Worm (Caenorhabditis elegans) whole organism, L1 larva: ENCODE data around the gene Y39A1A.9.
A peak's percentile ranks its signal among the peaks of the same experiment; 100 is the strongest.

Experiments
- C04F5.9 ChIP-seq: sonication (generic microtip); optimal IDR thresholded peaks from 2 replicates; lab custom pipeline; 2016; ENCODE audit warnings: missing genetic modification characterization, missing compliant biosample characterization
- C16A3.4 ChIP-seq: fragments of 150-350 bp; optimal IDR thresholded peaks from 2 replicates; lab custom pipeline; 2014; ENCODE audit warnings: missing biosample characterization, missing genetic modification characterization
- aly-2 ChIP-seq: fragments of 150-350 bp; optimal IDR thresholded peaks from 2 replicates; lab custom pipeline; 2014; ENCODE audit warnings: missing biosample characterization, missing genetic modification characterization
- ama-1 ChIP-seq: fragments of 150-350 bp; optimal IDR thresholded peaks from 2 replicates; lab custom pipeline; 2014
- ceh-82 ChIP-seq, 3 experiments: fragments of 150-350 bp in 1 of 3; sonication (generic microtip) in 2 of 3; optimal IDR thresholded peaks; 2 replicates each; lab custom pipeline; 2014 to 2017; ENCODE audit warnings: missing biosample characterization in 3 of 3, missing genetic modification characterization in 3 of 3
- ceh-90 ChIP-seq: sonication (generic microtip); optimal IDR thresholded peaks from 2 replicates; lab custom pipeline; 2016; ENCODE audit warnings: missing genetic modification characterization, missing compliant biosample characterization
- ces-1 ChIP-seq: fragments of 150-350 bp; optimal IDR thresholded peaks from 2 replicates; lab custom pipeline; 2014; ENCODE audit warnings: missing biosample characterization, missing genetic modification reagents, missing genetic modification characterization
- dpl-1 ChIP-seq, 3 experiments: fragments of 150-350 bp in 2 of 3; sonication (generic microtip) in 1 of 3; optimal IDR thresholded peaks; 2 replicates each; lab custom pipeline; 2014 to 2017; ENCODE audit warnings: missing biosample characterization in 3 of 3, missing genetic modification characterization in 3 of 3, missing genetic modification reagents in 3 of 3
- dsc-1 ChIP-seq: sonication (generic microtip); optimal IDR thresholded peaks from 2 replicates; lab custom pipeline; 2016; ENCODE audit warnings: mild to moderate bottlenecking, missing genetic modification characterization, missing compliant biosample characterization
- efl-1 ChIP-seq, 4 experiments: fragments of 150-350 bp; optimal IDR thresholded peaks in 3 of 4; peaks in 1 of 4; 1 replicate in 1 of 4; 2 replicates in 3 of 4; lab custom pipeline; 2014; ENCODE audit warnings: missing biosample characterization in 2 of 4, missing genetic modification characterization in 2 of 4, missing genetic modification reagents in 2 of 4
- efl-3 ChIP-seq: fragments of 200-800 bp; sonication (Bioruptor generic); optimal IDR thresholded peaks from 2 replicates; lab custom pipeline; 2018; ENCODE audit warnings: mild to moderate bottlenecking, missing genetic modification characterization, missing compliant biosample characterization
- egl-13 ChIP-seq: sonication (generic microtip); optimal IDR thresholded peaks from 2 replicates; lab custom pipeline; 2016; ENCODE audit warnings: missing genotype, missing genetic modification reagents, missing genetic modification characterization, missing compliant biosample characterization
- egl-27 ChIP-seq, 2 experiments: fragments of 150-350 bp in 1 of 2; sonication (generic microtip); optimal IDR thresholded peaks; 3 replicates each; lab custom pipeline; 2017 to 2018; ENCODE audit warnings: missing biosample characterization in 2 of 2, missing genetic modification characterization in 2 of 2, missing genetic modification reagents in 2 of 2
- elt-3 ChIP-seq, 6 experiments: fragments of 150-350 bp in 1 of 6; sonication (generic microtip); optimal IDR thresholded peaks; 2 replicates each; lab custom pipeline; 2017 to 2018; ENCODE audit warnings: missing biosample characterization in 6 of 6, missing genetic modification characterization in 6 of 6, inconsistent platforms in 1 of 6
- fkh-4 ChIP-seq: sonication (generic microtip); optimal IDR thresholded peaks from 2 replicates; lab custom pipeline; 2016; ENCODE audit warnings: missing compliant biosample characterization, missing genetic modification characterization, borderline replicate concordance
- fkh-8 ChIP-seq: sonication (generic microtip); optimal IDR thresholded peaks from 2 replicates; lab custom pipeline; 2016; ENCODE audit warnings: mild to moderate bottlenecking, missing genetic modification characterization, missing compliant biosample characterization
- fos-1 ChIP-seq: fragments of 150-350 bp; optimal IDR thresholded peaks from 2 replicates; lab custom pipeline; 2014; ENCODE audit warnings: missing biosample characterization, missing genetic modification characterization
- irx-1 ChIP-seq: sonication (generic microtip); optimal IDR thresholded peaks from 2 replicates; lab custom pipeline; 2016; ENCODE audit warnings: missing genetic modification characterization, missing compliant biosample characterization
- jun-1 ChIP-seq: fragments of 150-350 bp; optimal IDR thresholded peaks from 2 replicates; lab custom pipeline; 2014; ENCODE audit warnings: missing biosample characterization, missing genetic modification reagents, missing genetic modification characterization
- lin-13 ChIP-seq: fragments of 150-350 bp; optimal IDR thresholded peaks from 2 replicates; lab custom pipeline; 2014; ENCODE audit warnings: missing biosample characterization, missing genetic modification reagents, missing genetic modification characterization
- lin-14 ChIP-seq: fragments of 200-800 bp; sonication (Bioruptor generic); optimal IDR thresholded peaks from 2 replicates; lab custom pipeline; 2018; ENCODE audit warnings: mild to moderate bottlenecking, missing genetic modification characterization, moderate library complexity, missing compliant biosample characterization
- lin-15B ChIP-seq: fragments of 150-350 bp; sonication (generic microtip); optimal IDR thresholded peaks from 3 replicates; lab custom pipeline; 2014; ENCODE audit warnings: missing biosample characterization, missing genetic modification characterization
- lin-35 ChIP-seq, 2 experiments: fragments of 150-350 bp; optimal IDR thresholded peaks; 2 replicates each; lab custom pipeline; 2014; ENCODE audit warnings: missing biosample characterization in 2 of 2, missing genetic modification characterization in 2 of 2, missing genetic modification reagents in 2 of 2
- lir-3 ChIP-seq: sonication (generic microtip); optimal IDR thresholded peaks from 2 replicates; lab custom pipeline; 2016; ENCODE audit warnings: mild to moderate bottlenecking, missing genetic modification characterization, moderate library complexity, missing compliant biosample characterization; ENCODE audit not compliant: poor library complexity
- lsy-2 ChIP-seq, 2 experiments: fragments of 150-350 bp; optimal IDR thresholded peaks; 2 replicates each; lab custom pipeline; 2014; ENCODE audit warnings: missing biosample characterization in 2 of 2, missing genetic modification characterization in 2 of 2
- mdl-1 ChIP-seq, 2 experiments: fragments of 150-350 bp; optimal IDR thresholded peaks; 2 replicates each; lab custom pipeline; 2014 to 2017; ENCODE audit warnings: missing biosample characterization in 2 of 2, missing genetic modification characterization in 2 of 2, inconsistent platforms in 1 of 2
- mep-1 ChIP-seq: fragments of 150-350 bp; optimal IDR thresholded peaks from 2 replicates; lab custom pipeline; 2014; ENCODE audit warnings: missing biosample characterization, missing genetic modification characterization
- nhr-19 ChIP-seq: fragments of 200-800 bp; sonication (Bioruptor generic); conservative IDR thresholded peaks from 2 replicates; pipeline ENCODE4 v1.3.6; 2022; ENCODE audit warnings: missing genetic modification characterization, missing compliant biosample characterization
- nhr-20 ChIP-seq: sonication (generic microtip); optimal IDR thresholded peaks from 2 replicates; lab custom pipeline; 2016; ENCODE audit warnings: mild to moderate bottlenecking, missing genetic modification characterization, missing compliant biosample characterization
- nhr-47 ChIP-seq: sonication (generic microtip); optimal IDR thresholded peaks from 2 replicates; lab custom pipeline; 2016; ENCODE audit warnings: mild to moderate bottlenecking, missing genetic modification characterization, moderate library complexity, missing compliant biosample characterization
- nhr-71 ChIP-seq: sonication (generic microtip); optimal IDR thresholded peaks from 2 replicates; lab custom pipeline; 2016; ENCODE audit warnings: mild to moderate bottlenecking, missing genetic modification characterization, moderate library complexity, missing compliant biosample characterization
- nhr-85 ChIP-seq: sonication (generic microtip); peaks from one replicate; lab custom pipeline; 2016; ENCODE audit warnings: missing genetic modification characterization, inconsistent platforms, missing compliant biosample characterization
- nhr-90 ChIP-seq: sonication (generic microtip); optimal IDR thresholded peaks from 2 replicates; lab custom pipeline; 2016; ENCODE audit warnings: mild to moderate bottlenecking, missing genetic modification characterization, missing compliant biosample characterization; ENCODE audit not compliant: poor library complexity
- rnt-1 ChIP-seq: sonication (generic microtip); optimal IDR thresholded peaks from 2 replicates; lab custom pipeline; 2016; ENCODE audit warnings: mild to moderate bottlenecking, missing genetic modification characterization, moderate library complexity, missing compliant biosample characterization
- skn-1 ChIP-seq: fragments of 150-350 bp; optimal IDR thresholded peaks from 2 replicates; lab custom pipeline; 2014; ENCODE audit warnings: missing biosample characterization, missing genetic modification characterization
- snu-23 ChIP-seq: sonication (generic microtip); optimal IDR thresholded peaks from 2 replicates; lab custom pipeline; 2016; ENCODE audit warnings: missing genetic modification characterization, missing compliant biosample characterization
- swsn-7 ChIP-seq: sonication (generic microtip); optimal IDR thresholded peaks from 2 replicates; lab custom pipeline; 2016; ENCODE audit warnings: missing genetic modification characterization, missing compliant biosample characterization
- tbx-2 ChIP-seq: sonication (generic microtip); optimal IDR thresholded peaks from 2 replicates; lab custom pipeline; 2016; ENCODE audit warnings: missing genetic modification characterization, missing compliant biosample characterization
- tlp-1 ChIP-seq: fragments of 150-350 bp; optimal IDR thresholded peaks from 2 replicates; lab custom pipeline; 2014; ENCODE audit warnings: missing biosample characterization, missing genetic modification characterization
- unc-130 ChIP-seq: fragments of 150-350 bp; optimal IDR thresholded peaks from 2 replicates; lab custom pipeline; 2017; ENCODE audit warnings: missing biosample characterization, missing genetic modification characterization, inconsistent platforms
- unc-62 ChIP-seq: fragments of 150-350 bp; optimal IDR thresholded peaks from 2 replicates; lab custom pipeline; 2014; ENCODE audit warnings: missing biosample characterization, missing genetic modification reagents, missing genetic modification characterization
- unc-98 ChIP-seq: fragments of 200-800 bp; sonication (Bioruptor generic); IDR thresholded peaks from 2 replicates; pipeline ENCODE4 v1.3.6; 2022; ENCODE audit warnings: missing genetic modification characterization, missing compliant biosample characterization
- vab-15 ChIP-seq: sonication (generic microtip); optimal IDR thresholded peaks from 2 replicates; lab custom pipeline; 2017; ENCODE audit warnings: missing genotype, mild to moderate bottlenecking, missing genetic modification characterization, missing compliant biosample characterization
- xbp-1 ChIP-seq: sonication (generic microtip); optimal IDR thresholded peaks from 2 replicates; lab custom pipeline; 2016; ENCODE audit warnings: missing genetic modification characterization, missing compliant biosample characterization
- zag-1 ChIP-seq: fragments of 150-350 bp; optimal IDR thresholded peaks from 2 replicates; lab custom pipeline; 2014; ENCODE audit warnings: missing biosample characterization, missing genetic modification characterization

The Y39A1A.9 gene

ce11 chrIII:10628360-10628759 is 4.9 kb downstream of the Y39A1A.9 start (continued):
- TF ChIP-seq ceh-90, result no peak
- peak; percentile 31 for TF ChIP-seq skn-1 (tag; lab: Kevin White, UChicago)
- no peak for TF ChIP-seq egl-13
- TF ChIP-seq zag-1 (tag; lab: Kevin White, UChicago), result no peak
- TF ChIP-seq swsn-7, result peak; percentile 68
- TF ChIP-seq dsc-1 (tag; lab: Kevin White, UChicago), result peak; percentile 38
- peak; percentile 0 for TF ChIP-seq jun-1 (tag; lab: Kevin White, UChicago)
- TF ChIP-seq efl-1 (optimal IDR thresholded peaks at IDR 0.05; lab: Kevin White, UChicago), result peak; percentile 64 to 75
- TF ChIP-seq efl-1 (GFP tag; optimal IDR thresholded peaks at IDR 0.05 in 1 of 2; lab: Kevin White, UChicago), result peak in 1 of 2 experiments; percentile 30
- peak in 1 of 3 experiments; percentile 18 for TF ChIP-seq ceh-82 (tag; optimal IDR thresholded peaks at IDR 0.05; lab: Kevin White, UChicago)
- no peak for TF ChIP-seq efl-3 (GFP tag; lab: Kevin White, UChicago)
- no peak for TF ChIP-seq unc-98 (GFP tag; lab: Robert Waterston, UW)
- no peak for TF ChIP-seq ces-1 (GFP tag; lab: Kevin White, UChicago)

ce11 chrIII:10624564-10624963 is 8.7 kb downstream of the Y39A1A.9 start:
- TF ChIP-seq lsy-2 (tag; optimal IDR thresholded peaks at IDR 0.05; lab: Kevin White, UChicago) (peak; percentile 29 to 66), dsc-1 (tag; lab: Kevin White, UChicago) (peak; percentile 15), nhr-47 (tag; lab: Kevin White, UChicago) (peak; percentile 50), irx-1 (tag; lab: Kevin White, UChicago) (peak; percentile 35), nhr-71 (tag; lab: Kevin White, UChicago) (peak; percentile 48), lin-35 (GFP tag; optimal IDR thresholded peaks at IDR 0.05; lab: Kevin White, UChicago) (peak; percentile 20 to 72), efl-1 (optimal IDR thresholded peaks at IDR 0.05; lab: Kevin White, UChicago) (peak; percentile 1 to 39), efl-1 (GFP tag; optimal IDR thresholded peaks at IDR 0.05 in 1 of 2; lab: Kevin White, UChicago) (peak; percentile 32 to 95), nhr-85 (tag; lab: Kevin White, UChicago) (peak; percentile 79), mdl-1 (tag; optimal IDR thresholded peaks at IDR 0.05; lab: Kevin White, UChicago) (peak in 1 of 2 experiments; percentile 36), egl-27 (tag; optimal IDR thresholded peaks at IDR 0.05; lab: Kevin White, UChicago) (no peak), nhr-90 (peak; percentile 49), swsn-7 (peak; percentile 31), nhr-20 (tag; lab: Kevin White, UChicago) (peak; percentile 2), mep-1 (tag; lab: Kevin White, UChicago) (peak; percentile 26), unc-62 (GFP tag; lab: Kevin White, UChicago) (no peak), fkh-4 (no peak), tlp-1 (tag; lab: Kevin White, UChicago) (no peak), elt-3 (tag; optimal IDR thresholded peaks at IDR 0.05; lab: Kevin White, UChicago) (no peak), lin-15B (tag; lab: Kevin White, UChicago) (no peak), unc-130 (peak; percentile 23), tbx-2 (tag; lab: Kevin White, UChicago) (peak; percentile 6), jun-1 (tag; lab: Kevin White, UChicago) (peak; percentile 7), lir-3 (tag; lab: Kevin White, UChicago) (peak; percentile 21), C16A3.4 (tag; lab: Kevin White, UChicago) (peak; percentile 45), snu-23 (peak; percentile 65), nhr-19 (GFP tag; lab: Robert Waterston, UW) (peak; percentile 53), xbp-1 (tag; lab: Kevin White, UChicago) (peak; percentile 21), rnt-1 (peak; percentile 51), dpl-1 (GFP tag; optimal IDR thresholded peaks at IDR 0.05; lab: Kevin White, UChicago) (peak; percentile 26 to 42 (median 35))

- TF ChIP-seq ama-1 (lab: Kevin White, UChicago) (no peak), skn-1 (tag; lab: Kevin White, UChicago) (peak; percentile 80), nhr-90 (peak; percentile 97), egl-13 (peak; percentile 85), fkh-4 (peak; percentile 98), dsc-1 (tag; lab: Kevin White, UChicago) (peak; percentile 89), C04F5.9 (tag; lab: Kevin White, UChicago) (peak; percentile 93), fkh-8 (tag; lab: Kevin White, UChicago) (peak; percentile 81), unc-62 (GFP tag; lab: Kevin White, UChicago) (no peak), nhr-20 (tag; lab: Kevin White, UChicago) (peak; percentile 91), nhr-85 (tag; lab: Kevin White, UChicago) (peak; percentile 98), tlp-1 (tag; lab: Kevin White, UChicago) (no peak), C16A3.4 (tag; lab: Kevin White, UChicago) (peak; percentile 70), lin-13 (GFP tag; lab: Kevin White, UChicago) (peak; percentile 77), irx-1 (tag; lab: Kevin White, UChicago) (peak; percentile 97), tbx-2 (tag; lab: Kevin White, UChicago) (peak; percentile 93), mep-1 (tag; lab: Kevin White, UChicago) (peak; percentile 50), ces-1 (GFP tag; lab: Kevin White, UChicago) (no peak), nhr-47 (tag; lab: Kevin White, UChicago) (peak; percentile 94), aly-2 (tag; lab: Kevin White, UChicago) (peak; percentile 49), fos-1 (tag; lab: Kevin White, UChicago) (peak; percentile 13), lin-14 (GFP tag; lab: Kevin White, UChicago) (peak; percentile 87), vab-15 (tag; lab: Kevin White, UChicago) (peak; percentile 50), rnt-1 (peak; percentile 99), lin-15B (tag; lab: Kevin White, UChicago) (peak; percentile 27), lsy-2 (tag; optimal IDR thresholded peaks at IDR 0.05; lab: Kevin White, UChicago) (peak; percentile 83 to 86)
Observed at ce11 chrIII:10621208-10621607, 12.1 kb downstream of the Y39A1A.9 start, which contains the start of the genes lron-10 and hpr-9. Gene lron-10, minus strand, starts transcription at chrIII:10621369. Gene hpr-9, plus strand, starts transcription at chrIII:10621551.
